Fruit fly (Drosophila melanogaster): ENCODE measurements around the gene Polr3C.

Gene Polr3C

dm6 chr3R:12425510-12426309 lies 34.5 kb upstream of the Polr3C start, which contains the start of gene Pp1-87B (continued):
- TF ChIP-seq CG12104 (GFP tag; optimal IDR thresholded peaks at IDR 0.05) (peak; percentile 36), CG14710 (tag; optimal IDR thresholded peaks at IDR 0.05) (peak; percentile 76), crp (GFP tag; optimal IDR thresholded peaks at IDR 0.05) (peak in 1 of 2 experiments; percentile 8), Nf-YC (tag; optimal IDR thresholded peaks at IDR 0.05) (peak; percentile 46), CG10209 (GFP tag; optimal IDR thresholded peaks at IDR 0.05) (peak; percentile 18), CG30403 (GFP tag; optimal IDR thresholded peaks at IDR 0.05) (peak; percentile 39), CG13624 (GFP tag; optimal IDR thresholded peaks at IDR 0.05) (no peak), CG13775 (GFP tag; optimal IDR thresholded peaks at IDR 0.05) (peak; percentile 34), phol (tag; optimal IDR thresholded peaks at IDR 0.05) (peak; percentile 100), CG30020 (tag; optimal IDR thresholded peaks at IDR 0.05) (peak; percentile 45), CG4328 (GFP tag; optimal IDR thresholded peaks at IDR 0.05) (peak; percentile 32), Ravus (GFP tag; IDR thresholded peaks at IDR 0.05) (no peak), CG16813 (GFP tag; IDR thresholded peaks at IDR 0.05; ENCODE audit: partially characterized antibody) (peak; percentile 55; the same call in 1 of the 3 replicates), Sry-δ (GFP tag; optimal IDR thresholded peaks at IDR 0.05) (peak; percentile 75), H2.0 (GFP tag; IDR thresholded peaks at IDR 0.05) (no peak), schlank (tag; optimal IDR thresholded peaks at IDR 0.05) (no peak), jumu (GFP tag; optimal IDR thresholded peaks at IDR 0.05) (peak; percentile 76), CG11723 (GFP tag; optimal IDR thresholded peaks at IDR 0.05) (no peak), Dip3 (GFP tag; optimal IDR thresholded peaks at IDR 0.05) (peak; percentile 10), nmo (GFP tag; optimal IDR thresholded peaks at IDR 0.05) (peak; percentile 72), Hsf (GFP tag; optimal IDR thresholded peaks at IDR 0.05) (peak; percentile 13), lola (GFP tag; optimal IDR thresholded peaks at IDR 0.05) (peak in 1 of 3 experiments; percentile 28), Max (GFP tag; optimal IDR thresholded peaks at IDR 0.05) (peak; percentile 27), wor (GFP tag; IDR thresholded peaks at IDR 0.05) (no peak), Usf (GFP tag; optimal IDR thresholded peaks at IDR 0.05) (peak; percentile 29), stwl (tag; optimal IDR thresholded peaks at IDR 0.05) (peak; percentile 46), pum (GFP tag; optimal IDR thresholded peaks at IDR 0.05) (peak; percentile 37), CG3995 (GFP tag; optimal IDR thresholded peaks at IDR 0.05) (peak; percentile 38), Neu2 (GFP tag; optimal IDR thresholded peaks at IDR 0.05; ENCODE audit: borderline replicate concordance) (no peak), CG4424 (GFP tag; optimal IDR thresholded peaks at IDR 0.05) (peak; percentile 8), Dll (GFP tag; IDR thresholded peaks at IDR 0.05; ENCODE audit: partially characterized antibody) (0 out of 4 replicates have a peak, but pooled peaks have one; percentile 23), CG9215 (GFP tag; IDR thresholded peaks at IDR 0.05) (0 out of 2 replicates have a peak, but pooled peaks have one; percentile 13), da (GFP tag; optimal IDR thresholded peaks at IDR 0.05) (no peak), Dref (GFP tag; IDR thresholded peaks at IDR 0.05) (peak; percentile 66), row (GFP tag; IDR thresholded peaks at IDR 0.05) (0 out of 3 replicates have a peak, but pooled peaks have one; percentile 10), CG8478 (optimal IDR thresholded peaks at IDR 0.05) (peak; percentile 97), CG18619 (GFP tag; optimal IDR thresholded peaks at IDR 0.05) (peak; percentile 37), CG7372 (GFP tag; IDR thresholded peaks at IDR 0.05) (no peak), CG34376 (GFP tag; optimal IDR thresholded peaks at IDR 0.05) (peak; percentile 9), chif (GFP tag; optimal IDR thresholded peaks at IDR 0.05) (peak in 1 of 2 experiments; percentile 1), shn (GFP tag; optimal IDR thresholded peaks at IDR 0.05) (peak; percentile 26), MESR4 (GFP tag; optimal IDR thresholded peaks at IDR 0.05) (peak; percentile 98), Stat92E (GFP tag; optimal IDR thresholded peaks at IDR 0.05) (peak in 1 of 3 experiments; percentile 16), Doc2 (GFP tag; IDR thresholded peaks at IDR 0.05) (no peak), CG9609 (GFP tag; optimal IDR thresholded peaks at IDR 0.05) (peak; percentile 30), CG1832 (GFP tag; optimal IDR thresholded peaks at IDR 0.05) (peak; percentile 95), HLH4C (GFP tag; IDR thresholded peaks at IDR 0.05; ENCODE audit: partially characterized antibody) (peak; percentile 66; the same call in 2 of the 3 replicates)
